Worm (Caenorhabditis elegans) whole organism, L3 larva: ENCODE measurements around the gene K10H10.4.

Experiments
- R02D3.7 ChIP-seq: fragments of 150-350 bp; optimal IDR thresholded peaks from 2 replicates; lab custom pipeline; 2014; ENCODE audit warnings: missing biosample characterization, missing genetic modification characterization
- aly-2 ChIP-seq: fragments of 150-350 bp; optimal IDR thresholded peaks from 2 replicates; lab custom pipeline; 2014; ENCODE audit warnings: missing biosample characterization, missing genetic modification characterization
- ceh-16 ChIP-seq: sonication (generic microtip); optimal IDR thresholded peaks from 2 replicates; lab custom pipeline; 2017; ENCODE audit warnings: missing biosample characterization, missing genetic modification characterization
- ceh-82 ChIP-seq: fragments of 150-350 bp; optimal IDR thresholded peaks from 2 replicates; lab custom pipeline; 2014; ENCODE audit warnings: missing biosample characterization, missing genetic modification characterization
- egl-5 ChIP-seq: fragments of 150-350 bp; optimal IDR thresholded peaks from 2 replicates; lab custom pipeline; 2017; ENCODE audit warnings: missing biosample characterization, missing genetic modification reagents, missing genetic modification characterization, inconsistent platforms
- elt-1 ChIP-seq: fragments of 150-350 bp; optimal IDR thresholded peaks from 2 replicates; lab custom pipeline; 2014; ENCODE audit warnings: missing biosample characterization, missing genetic modification characterization
- elt-2 ChIP-seq: sonication (generic microtip); optimal IDR thresholded peaks from 2 replicates; lab custom pipeline; 2016; ENCODE audit warnings: missing genetic modification reagents, mild to moderate bottlenecking, missing genetic modification characterization, missing compliant biosample characterization
- elt-3 ChIP-seq, 3 experiments: fragments of 150-350 bp in 1 of 3; sonication (generic microtip) in 2 of 3; optimal IDR thresholded peaks; 2 replicates in 2 of 3; 4 replicates in 1 of 3; lab custom pipeline; 2014 to 2017; ENCODE audit warnings: missing biosample characterization in 3 of 3, missing genetic modification characterization in 3 of 3
- fkh-10 ChIP-seq: sonication (generic microtip); optimal IDR thresholded peaks from 2 replicates; lab custom pipeline; 2017; ENCODE audit warnings: missing biosample characterization, missing genetic modification reagents, missing genetic modification characterization
- fos-1 ChIP-seq: fragments of 150-350 bp; optimal IDR thresholded peaks from 2 replicates; lab custom pipeline; 2014; ENCODE audit warnings: missing biosample characterization, missing genetic modification characterization
- hmg-11 ChIP-seq: sonication (generic microtip); optimal IDR thresholded peaks from 2 replicates; lab custom pipeline; 2016; ENCODE audit warnings: missing genetic modification characterization, missing compliant biosample characterization
- jun-1 ChIP-seq: fragments of 150-350 bp; optimal IDR thresholded peaks from 2 replicates; lab custom pipeline; 2014; ENCODE audit warnings: missing biosample characterization, missing genetic modification reagents, missing genetic modification characterization
- lin-15B ChIP-seq: fragments of 150-350 bp; optimal IDR thresholded peaks from 2 replicates; lab custom pipeline; 2014; ENCODE audit warnings: missing biosample characterization, missing genetic modification characterization
- lin-39 ChIP-seq: fragments of 150-350 bp; optimal IDR thresholded peaks from 2 replicates; lab custom pipeline; 2018; ENCODE audit warnings: missing biosample characterization, missing genetic modification reagents, missing genetic modification characterization
- lsy-12 ChIP-seq: sonication (generic microtip); optimal IDR thresholded peaks from 2 replicates; lab custom pipeline; 2016; ENCODE audit warnings: mild to moderate bottlenecking, missing genetic modification characterization, missing compliant biosample characterization
- mdl-1 ChIP-seq: fragments of 150-350 bp; optimal IDR thresholded peaks from 2 replicates; lab custom pipeline; 2014; ENCODE audit warnings: missing biosample characterization, missing genetic modification characterization
- mml-1 ChIP-seq: fragments of 150-350 bp; sonication (generic microtip); optimal IDR thresholded peaks from 3 replicates; lab custom pipeline; 2014; ENCODE audit warnings: missing biosample characterization, missing genetic modification characterization
- nfya-1 ChIP-seq: sonication (generic microtip); optimal IDR thresholded peaks from 2 replicates; lab custom pipeline; 2017; ENCODE audit warnings: missing genetic modification characterization, mild to moderate bottlenecking, missing compliant biosample characterization, antibody characterized with exemption, moderate library complexity; ENCODE audit not compliant: insufficient read depth
- nhr-12 ChIP-seq: fragments of 150-350 bp; optimal IDR thresholded peaks from 2 replicates; lab custom pipeline; 2014; ENCODE audit warnings: missing biosample characterization, missing genetic modification characterization
- nhr-23 ChIP-seq: fragments of 150-350 bp; optimal IDR thresholded peaks from 2 replicates; lab custom pipeline; 2014; ENCODE audit warnings: missing biosample characterization, missing genetic modification reagents, missing genetic modification characterization
- nhr-25 ChIP-seq: sonication (generic microtip); optimal IDR thresholded peaks from 2 replicates; lab custom pipeline; 2017; ENCODE audit warnings: missing biosample characterization, missing genetic modification characterization
- nhr-28 ChIP-seq: fragments of 150-350 bp; optimal IDR thresholded peaks from 2 replicates; lab custom pipeline; 2014; ENCODE audit warnings: missing biosample characterization, missing genetic modification characterization
- nhr-67 ChIP-seq: fragments of 150-350 bp; optimal IDR thresholded peaks from 2 replicates; lab custom pipeline; 2014; ENCODE audit warnings: missing biosample characterization, missing genetic modification characterization
- nhr-76 ChIP-seq: fragments of 150-350 bp; sonication (generic microtip); optimal IDR thresholded peaks from 5 replicates; lab custom pipeline; 2014; ENCODE audit warnings: missing biosample characterization, missing genetic modification characterization
- nhr-77 ChIP-seq: fragments of 150-350 bp; optimal IDR thresholded peaks from 2 replicates; lab custom pipeline; 2014; ENCODE audit warnings: missing biosample characterization, missing genetic modification characterization
- pqm-1 ChIP-seq: fragments of 150-350 bp; optimal IDR thresholded peaks from 2 replicates; lab custom pipeline; 2017; ENCODE audit warnings: missing biosample characterization, missing genetic modification characterization, inconsistent platforms
- sea-2 ChIP-seq: fragments of 150-350 bp; sonication (generic microtip); optimal IDR thresholded peaks from 4 replicates; lab custom pipeline; 2014; ENCODE audit warnings: missing biosample characterization, missing genetic modification reagents, missing genetic modification characterization
- skn-1 ChIP-seq: fragments of 150-350 bp; optimal IDR thresholded peaks from 2 replicates; lab custom pipeline; 2014; ENCODE audit warnings: missing biosample characterization, missing genetic modification characterization
- tbx-2 ChIP-seq: sonication (generic microtip); optimal IDR thresholded peaks from 2 replicates; lab custom pipeline; 2016; ENCODE audit warnings: mild to moderate bottlenecking, missing genetic modification characterization, missing compliant biosample characterization
- zag-1 ChIP-seq: fragments of 150-350 bp; optimal IDR thresholded peaks from 2 replicates; lab custom pipeline; 2014; ENCODE audit warnings: missing biosample characterization, missing genetic modification characterization
- ztf-4 ChIP-seq: fragments of 150-350 bp; optimal IDR thresholded peaks from 2 replicates; lab custom pipeline; 2014; ENCODE audit warnings: missing biosample characterization, missing genetic modification characterization

The K10H10.4 gene

ce11 chrII:14515017-14515416 is 14.8 kb downstream of the K10H10.4 start, which contains the start of gene K10H10.9:
K10H10.9 (minus strand) TSS chrII:14515117.
- TF ChIP-seq mdl-1 (tag; lab: Kevin White, UChicago): no peak
- TF ChIP-seq ztf-4 (tag; lab: Kevin White, UChicago): no peak
- no peak for TF ChIP-seq elt-1 (tag; lab: Kevin White, UChicago)

- no peak for TF ChIP-seq nhr-67
- no peak for TF ChIP-seq aly-2 (tag; lab: Kevin White, UChicago)
- TF ChIP-seq nhr-76 (tag; lab: Kevin White, UChicago): no peak
- no peak for TF ChIP-seq nhr-25 (tag; lab: Kevin White, UChicago)
- TF ChIP-seq egl-5: no peak
- TF ChIP-seq elt-2 (tag; lab: Kevin White, UChicago): no peak
- no peak for TF ChIP-seq fkh-10 (GFP tag; lab: Kevin White, UChicago)
- TF ChIP-seq zag-1 (tag; lab: Kevin White, UChicago): no peak
- TF ChIP-seq jun-1 (tag; lab: Kevin White, UChicago): no peak
- no peak for TF ChIP-seq lin-39 (tag; lab: Kevin White, UChicago)
- no peak for TF ChIP-seq skn-1 (tag; lab: Kevin White, UChicago)
- TF ChIP-seq nhr-12 (tag; lab: Kevin White, UChicago): no peak
- no peak for TF ChIP-seq fos-1 (tag; lab: Kevin White, UChicago)
- no peak for TF ChIP-seq nhr-23 (tag; lab: Kevin White, UChicago)
- TF ChIP-seq lsy-12 (tag; lab: Kevin White, UChicago): no peak
- TF ChIP-seq lin-15B: no peak
- no peak for TF ChIP-seq pqm-1 (tag; lab: Kevin White, UChicago)
Measured at ce11 chrII:14522037-14522436, 21.8 kb downstream of the K10H10.4 start, which contains the start of gene btb-19. btb-19 (minus strand) TSS chrII:14522137.

DNA sequence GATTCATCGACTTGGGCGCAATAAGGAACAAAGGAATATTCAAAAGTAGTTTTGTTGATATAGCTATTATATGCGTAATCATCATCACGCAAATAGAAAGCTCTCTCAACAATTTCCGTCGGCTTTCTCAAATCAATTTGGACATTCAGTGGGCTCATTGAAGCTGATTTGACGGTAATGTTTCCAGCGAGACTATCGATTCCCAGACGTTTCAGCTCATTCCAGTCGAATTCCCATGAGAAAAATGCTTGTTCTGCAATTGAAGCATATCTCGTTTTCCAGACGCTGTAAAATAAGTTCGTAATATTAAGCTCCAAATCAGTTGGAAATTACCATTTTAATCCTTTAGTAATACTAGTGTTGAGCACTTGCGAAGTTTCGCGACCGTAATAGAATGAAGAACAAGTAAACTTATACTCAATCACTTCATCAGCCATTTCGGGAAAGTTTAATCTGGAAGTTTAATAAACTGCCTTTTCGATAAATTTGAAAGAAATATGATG is 22.9 kb downstream of the K10H10.4 start, which contains the start of gene btb-20:
TSS of gene btb-20 (minus strand) at position 453 of the 503 bp plus-strand sequence.
- no peak for TF ChIP-seq lin-15B
- TF ChIP-seq R02D3.7 (tag; lab: Kevin White, UChicago): no peak
- no peak for TF ChIP-seq lsy-12 (tag; lab: Kevin White, UChicago)
- TF ChIP-seq nhr-67: no peak
- TF ChIP-seq elt-1 (tag; lab: Kevin White, UChicago): no peak
- no peak for TF ChIP-seq ceh-16
- no peak for TF ChIP-seq nhr-25 (tag; lab: Kevin White, UChicago)
- no peak for TF ChIP-seq nhr-76 (tag; lab: Kevin White, UChicago)
- no peak for TF ChIP-seq skn-1 (tag; lab: Kevin White, UChicago)
- no peak for TF ChIP-seq nhr-77 (tag; lab: Kevin White, UChicago)
- no peak for TF ChIP-seq tbx-2
- no peak for TF ChIP-seq sea-2 (GFP tag; lab: Kevin White, UChicago)
- TF ChIP-seq, all 47 proteins: peak for 0

- TF ChIP-seq elt-1 (tag; lab: Kevin White, UChicago): no peak
- TF ChIP-seq nfya-1 (tag; lab: Kevin White, UChicago): no peak
- TF ChIP-seq elt-3 (tag; optimal IDR thresholded peaks at IDR 0.05; lab: Kevin White, UChicago): no peak
- TF ChIP-seq mml-1: no peak
- TF ChIP-seq, all 47 proteins: peak for 0
Measured at ce11 chrII:14523645-14524223, 23.5 kb downstream of the K10H10.4 start, which contains the start of gene pot-2. pot-2 (plus strand) TSS chrII:14524173.

DNA sequence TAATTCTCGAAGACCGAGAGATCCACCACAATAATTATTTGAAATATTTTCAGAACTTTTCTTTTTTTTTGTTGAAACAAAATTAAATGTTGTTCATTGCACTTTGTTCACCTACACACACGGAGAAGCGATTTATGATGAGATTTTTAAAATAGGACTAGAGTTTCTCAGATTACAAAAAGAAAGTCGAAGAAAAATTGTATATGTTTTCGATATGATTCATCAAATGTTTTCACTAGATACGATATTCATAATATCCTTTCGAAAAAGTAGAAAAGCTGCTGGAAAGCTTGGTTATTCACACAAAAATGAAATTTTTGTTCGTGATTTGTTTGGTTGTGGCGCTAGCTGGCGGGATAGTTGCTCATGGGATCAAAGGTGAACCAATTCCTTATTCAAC is 24.8 kb downstream of the K10H10.4 start, which contains the start of gene F57C2.4:
TSS of gene F57C2.4 (plus strand) at position 301 of the 400 bp plus-strand sequence.
- TF ChIP-seq mml-1 (no peak), nhr-77 (tag; lab: Kevin White, UChicago) (no peak), jun-1 (tag; lab: Kevin White, UChicago) (no peak), ceh-82 (tag; lab: Kevin White, UChicago) (no peak), elt-1 (tag; lab: Kevin White, UChicago) (no peak), lin-15B (no peak), hmg-11 (no peak), sea-2 (GFP tag; lab: Kevin White, UChicago) (no peak), nhr-28 (tag; lab: Kevin White, UChicago) (no peak), nhr-76 (tag; lab: Kevin White, UChicago) (no peak), R02D3.7 (tag; lab: Kevin White, UChicago) (no peak)
